Worm (Caenorhabditis elegans): ENCODE data around the gene srj-21.
A peak's percentile ranks its signal among the peaks of the same experiment; 100 is the strongest.

The srj-21 gene

DNA sequence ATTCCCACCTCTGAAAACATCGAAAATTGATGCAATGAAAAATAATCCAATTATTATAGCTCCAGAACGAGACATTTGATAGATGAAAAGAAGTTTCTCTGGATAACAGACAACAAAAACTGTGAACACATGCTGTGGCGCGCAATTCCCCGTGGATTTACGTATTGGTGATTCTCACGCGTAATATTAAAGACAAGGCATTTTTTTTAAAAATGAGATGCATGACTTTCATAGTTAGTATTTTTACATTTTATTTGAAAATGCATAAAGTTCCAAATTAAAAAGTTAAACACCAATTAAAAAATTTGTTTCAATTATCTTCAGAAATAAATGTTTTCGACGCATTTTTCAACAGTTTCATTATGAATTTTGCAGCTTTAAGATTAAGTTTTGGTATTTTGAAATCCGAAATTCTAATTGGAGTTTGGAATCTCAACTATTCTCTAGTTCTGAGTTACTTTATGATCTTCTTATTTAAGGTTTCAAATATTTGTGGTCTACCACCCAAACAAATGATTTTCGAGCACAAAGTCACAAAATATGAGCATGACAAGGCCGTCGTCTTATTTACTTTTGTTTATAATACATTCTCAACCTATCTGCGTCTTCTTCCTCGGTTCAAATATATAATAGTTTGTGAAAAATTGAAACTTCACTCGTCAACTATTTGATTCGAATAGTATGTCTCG lies 2.3 kb downstream of the srj-21 start, which contains the start of the genes selt-1.2 and F28H7.2:
Gene selt-1.2 (minus strand): TSS at position 101 of the 689 bp plus-strand sequence.
Gene F28H7.2 (plus strand): TSS at position 639 of the 689 bp plus-strand sequence.
- TF ChIP-seq dve-1 (tag; optimal IDR thresholded peaks at IDR 0.05) (no peak), pha-2 (tag; optimal IDR thresholded peaks at IDR 0.05) (no peak), ceh-6 (GFP tag; optimal IDR thresholded peaks at IDR 0.05) (no peak), ceh-24 (tag; optimal IDR thresholded peaks at IDR 0.05) (no peak), sox-4 (tag; optimal IDR thresholded peaks at IDR 0.05) (no peak), tbx-2 (tag; optimal IDR thresholded peaks at IDR 0.05) (no peak), elt-4 (tag; optimal IDR thresholded peaks at IDR 0.05) (no peak), pros-1 (tag; optimal IDR thresholded peaks at IDR 0.05) (no peak), tbx-7 (tag; optimal IDR thresholded peaks at IDR 0.05) (no peak), che-1 (tag; optimal IDR thresholded peaks at IDR 0.05) (no peak), ceh-19 (GFP tag; optimal IDR thresholded peaks at IDR 0.05) (no peak), ahr-1 (tag; optimal IDR thresholded peaks at IDR 0.05) (no peak), pag-3 (tag; optimal IDR thresholded peaks at IDR 0.05; ENCODE audit: borderline replicate concordance) (no peak), ceh-30 (tag; optimal IDR thresholded peaks at IDR 0.05) (no peak), fkh-10 (GFP tag; optimal IDR thresholded peaks at IDR 0.05) (no peak), unc-86 (tag; optimal IDR thresholded peaks at IDR 0.05) (no peak), lin-11 (tag; optimal IDR thresholded peaks at IDR 0.05) (no peak), ceh-14 (tag; optimal IDR thresholded peaks at IDR 0.05) (no peak)

DNA sequence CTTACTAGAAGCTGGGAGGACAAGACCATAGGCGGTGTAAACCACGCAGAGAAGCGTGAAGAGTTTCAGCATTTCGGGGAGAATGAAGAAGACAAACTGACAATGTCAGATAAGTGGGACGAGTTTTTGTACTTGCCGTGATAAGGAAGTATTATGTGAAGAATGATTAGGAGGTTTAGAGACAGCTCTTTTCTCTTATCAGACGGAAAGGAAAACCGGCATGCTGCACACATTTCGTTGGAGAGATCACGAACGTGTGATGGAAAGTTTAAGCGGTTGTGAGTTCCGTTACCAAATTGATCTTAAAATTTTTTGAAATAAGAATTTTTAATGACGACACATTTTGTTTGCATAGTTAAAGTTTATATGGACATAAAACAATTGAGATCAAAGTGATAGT lies 5.5 kb downstream of the srj-21 start, which contains the start of gene F28H7.3:
Gene F28H7.3 (minus strand): TSS at position 159 of the 400 bp plus-strand sequence.
- TF ChIP-seq elt-2 (tag; optimal IDR thresholded peaks at IDR 0.05) (peak; percentile 78), Y22D7AL.16 (tag; optimal IDR thresholded peaks at IDR 0.05) (no peak), ceh-19 (GFP tag; optimal IDR thresholded peaks at IDR 0.05) (no peak)

DNA sequence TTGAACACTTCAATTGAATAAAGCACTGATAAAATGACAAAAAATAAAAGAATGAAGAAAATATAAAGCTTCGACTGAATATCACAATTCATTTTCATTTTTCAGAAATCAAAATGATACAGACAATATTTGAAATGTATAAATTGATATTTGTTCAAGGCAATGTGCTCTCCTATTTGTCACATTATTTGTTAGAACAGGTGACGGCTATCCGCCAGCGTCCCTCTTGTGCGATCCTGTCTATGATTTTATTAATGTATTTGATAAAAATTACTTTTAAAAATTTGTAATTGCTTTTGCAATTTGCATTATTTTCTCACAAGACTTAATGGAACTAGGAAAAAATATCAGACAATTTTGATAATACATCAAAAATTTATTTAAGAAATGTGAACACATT lies 8.9 kb downstream of the srj-21 start, which contains the start of gene F28H7.7:
Gene F28H7.7 (minus strand): TSS at position 101 of the 400 bp plus-strand sequence.
- no peak for TF ChIP-seq sdc-2 (tag; optimal IDR thresholded peaks at IDR 0.05)
- no peak for TF ChIP-seq fkh-10 (GFP tag; optimal IDR thresholded peaks at IDR 0.05)
- TF ChIP-seq unc-42 (tag; optimal IDR thresholded peaks at IDR 0.05) = no peak
- no peak for TF ChIP-seq nhr-11 (tag; optimal IDR thresholded peaks at IDR 0.05)
- TF ChIP-seq nhr-232 (tag; optimal IDR thresholded peaks at IDR 0.05) = no peak
- no peak for TF ChIP-seq K09A11.1 (tag; optimal IDR thresholded peaks at IDR 0.05; ENCODE audit: insufficient read depth)
- no peak for TF ChIP-seq ceh-9 (tag; optimal IDR thresholded peaks at IDR 0.05)
- TF ChIP-seq ceh-48 (tag; optimal IDR thresholded peaks at IDR 0.05) = no peak
- TF ChIP-seq madf-2 (tag; optimal IDR thresholded peaks at IDR 0.05) = no peak
- no peak for TF ChIP-seq dmd-4 (tag; optimal IDR thresholded peaks at IDR 0.05; ENCODE audit: borderline replicate concordance)
- TF ChIP-seq ceh-14 (tag; optimal IDR thresholded peaks at IDR 0.05) = no peak
- TF ChIP-seq lin-11 (tag; optimal IDR thresholded peaks at IDR 0.05) = no peak
- TF ChIP-seq ceh-31 (tag; optimal IDR thresholded peaks at IDR 0.05) = no peak
- TF ChIP-seq nfya-1 (tag; optimal IDR thresholded peaks at IDR 0.05) = no peak
- TF ChIP-seq ceh-22 (tag; optimal IDR thresholded peaks at IDR 0.05) = no peak
- no peak for TF ChIP-seq tbx-7 (tag; optimal IDR thresholded peaks at IDR 0.05)
- no peak for TF ChIP-seq sox-2 (GFP tag; IDR thresholded peaks at IDR 0.05)
- TF ChIP-seq pax-1 (tag; optimal IDR thresholded peaks at IDR 0.05) = no peak
- TF ChIP-seq dve-1 (tag; optimal IDR thresholded peaks at IDR 0.05) = no peak
- TF ChIP-seq ref-2 (tag; optimal IDR thresholded peaks at IDR 0.05) = no peak

DNA sequence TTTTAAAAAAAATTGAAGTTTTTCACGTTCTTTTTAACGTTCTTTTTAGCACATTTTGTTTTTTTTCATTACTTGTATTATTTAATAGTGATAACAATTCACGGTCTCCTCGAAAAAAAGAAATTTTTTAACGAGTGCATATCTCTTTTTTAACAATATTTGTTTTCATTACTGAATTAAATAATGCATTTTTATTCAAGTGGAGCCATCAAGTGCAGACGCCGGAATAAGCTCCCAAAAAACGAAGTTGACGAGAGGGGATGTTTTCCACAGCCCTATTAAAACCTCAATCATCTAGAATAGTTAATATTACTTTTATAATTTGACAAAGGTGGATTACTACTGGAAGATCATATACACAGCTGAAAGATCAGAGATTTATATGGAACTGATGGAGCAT lies 11.6 kb downstream of the srj-21 start, which contains the start of gene irld-6:
Gene irld-6 (minus strand): TSS at position 101 of the 400 bp plus-strand sequence.
- no peak for TF ChIP-seq dmd-4 (tag; optimal IDR thresholded peaks at IDR 0.05; ENCODE audit: borderline replicate concordance)
- no peak for TF ChIP-seq ceh-18 (tag; optimal IDR thresholded peaks at IDR 0.05)
- TF ChIP-seq Y22D7AL.16 (tag; optimal IDR thresholded peaks at IDR 0.05) = no peak
- TF ChIP-seq C08G9.2 (tag; optimal IDR thresholded peaks at IDR 0.05) = no peak
- no peak for TF ChIP-seq rnt-1 (tag; optimal IDR thresholded peaks at IDR 0.05)
- no peak for TF ChIP-seq lin-11 (tag; optimal IDR thresholded peaks at IDR 0.05)
- TF ChIP-seq gmeb-2 (tag; optimal IDR thresholded peaks at IDR 0.05) = no peak
- TF ChIP-seq ttx-3 (tag; optimal IDR thresholded peaks at IDR 0.05) = no peak
- TF ChIP-seq odd-2 (tag; optimal IDR thresholded peaks at IDR 0.05) = no peak
- TF ChIP-seq ceh-6 (GFP tag; optimal IDR thresholded peaks at IDR 0.05) = no peak
